Fruit fly (Drosophila melanogaster): ENCODE results near the gene alpha-PheRS.

DNA sequence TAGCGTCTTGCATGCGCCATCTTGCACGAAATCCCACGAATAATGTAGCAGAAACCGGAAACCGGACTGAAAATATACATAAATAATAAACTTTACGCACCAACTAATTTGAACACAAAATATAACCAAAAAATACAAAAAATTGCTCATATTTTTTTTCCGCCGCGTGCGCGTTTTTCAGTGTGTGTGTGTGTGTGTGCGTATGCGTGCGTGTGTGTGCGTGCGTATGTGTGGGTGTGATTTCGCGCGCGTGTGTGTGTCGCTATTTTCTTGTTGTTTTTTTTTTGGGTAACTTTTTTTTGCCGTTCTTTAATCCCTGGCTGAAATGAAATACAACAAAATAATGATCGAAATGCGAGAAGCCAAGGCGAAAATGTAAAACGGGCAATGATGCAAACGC is 33.6 kb upstream of the alpha-PheRS start:
- TF ChIP-seq psq (optimal IDR thresholded peaks at IDR 0.05), result no peak
- no peak for TF ChIP-seq ttk (optimal IDR thresholded peaks at IDR 0.05)
- TF ChIP-seq Sin3A (optimal IDR thresholded peaks at IDR 0.05), result no peak
- TF ChIP-seq h (optimal IDR thresholded peaks at IDR 0.05), result no peak
- no peak for TF ChIP-seq Myc (optimal IDR thresholded peaks at IDR 0.05)

All from Kc167 (cell line).